Worm (Caenorhabditis elegans) whole organism, early embryonic: ENCODE measurements around the gene dohh-1.

ENCODE experiments used
- B0310.2 ChIP-seq: sonication (generic microtip); optimal IDR thresholded peaks from 2 replicates; lab custom pipeline; 2016; ENCODE audit warnings: mild to moderate bottlenecking, missing genetic modification characterization, missing compliant biosample characterization
- F13C5.2 ChIP-seq: sonication (generic microtip); optimal IDR thresholded peaks from 2 replicates; lab custom pipeline; 2017; ENCODE audit warnings: mild to moderate bottlenecking, missing genetic modification characterization, inconsistent platforms, missing compliant biosample characterization
- aly-1 ChIP-seq: sonication (generic microtip); optimal IDR thresholded peaks from 2 replicates; lab custom pipeline; 2016; ENCODE audit warnings: missing genetic modification characterization, missing compliant biosample characterization
- ama-1 ChIP-seq: fragments of 150-350 bp; optimal IDR thresholded peaks from 2 replicates; lab custom pipeline; 2014
- ceh-13 ChIP-seq: fragments of 200-800 bp; sonication (Bioruptor generic); optimal IDR thresholded peaks from 2 replicates; lab custom pipeline; 2018; ENCODE audit warnings: mild to moderate bottlenecking, missing genetic modification characterization, missing compliant biosample characterization
- ceh-36 ChIP-seq: sonication (generic microtip); optimal IDR thresholded peaks from 2 replicates; lab custom pipeline; 2016; ENCODE audit warnings: missing genetic modification characterization, inconsistent platforms, missing compliant biosample characterization
- ets-7 ChIP-seq: sonication (generic microtip); optimal IDR thresholded peaks from 2 replicates; lab custom pipeline; 2016; ENCODE audit warnings: missing genotype, missing genetic modification characterization, missing compliant biosample characterization
- flt-1 ChIP-seq: fragments of 200-800 bp; sonication (Bioruptor generic); IDR thresholded peaks from 2 replicates; pipeline ENCODE4 v1.3.6; 2022; ENCODE audit warnings: missing genetic modification characterization, missing compliant biosample characterization
- hmbx-1 ChIP-seq: sonication (generic microtip); optimal IDR thresholded peaks from 2 replicates; lab custom pipeline; 2016; ENCODE audit warnings: mild to moderate bottlenecking, missing genetic modification characterization, missing compliant biosample characterization
- hnd-1 ChIP-seq: sonication (generic microtip); optimal IDR thresholded peaks from 2 replicates; lab custom pipeline; 2016; ENCODE audit warnings: missing genetic modification characterization, missing compliant biosample characterization
- sea-1 ChIP-seq: fragments of 200-800 bp; sonication (Bioruptor generic); conservative IDR thresholded peaks from 2 replicates; pipeline ENCODE4 v1.3.6; 2022; ENCODE audit warnings: missing genetic modification characterization, missing compliant biosample characterization
- tbx-37 ChIP-seq: fragments of 200-800 bp; sonication (Bioruptor generic); conservative IDR thresholded peaks from 2 replicates; pipeline ENCODE4 v1.3.6; 2022; ENCODE audit warnings: missing genetic modification reagents, missing genetic modification characterization, missing compliant biosample characterization
- tra-4 ChIP-seq: sonication (generic microtip); optimal IDR thresholded peaks from 2 replicates; lab custom pipeline; 2017; ENCODE audit warnings: missing genetic modification characterization, missing compliant biosample characterization

DNA sequence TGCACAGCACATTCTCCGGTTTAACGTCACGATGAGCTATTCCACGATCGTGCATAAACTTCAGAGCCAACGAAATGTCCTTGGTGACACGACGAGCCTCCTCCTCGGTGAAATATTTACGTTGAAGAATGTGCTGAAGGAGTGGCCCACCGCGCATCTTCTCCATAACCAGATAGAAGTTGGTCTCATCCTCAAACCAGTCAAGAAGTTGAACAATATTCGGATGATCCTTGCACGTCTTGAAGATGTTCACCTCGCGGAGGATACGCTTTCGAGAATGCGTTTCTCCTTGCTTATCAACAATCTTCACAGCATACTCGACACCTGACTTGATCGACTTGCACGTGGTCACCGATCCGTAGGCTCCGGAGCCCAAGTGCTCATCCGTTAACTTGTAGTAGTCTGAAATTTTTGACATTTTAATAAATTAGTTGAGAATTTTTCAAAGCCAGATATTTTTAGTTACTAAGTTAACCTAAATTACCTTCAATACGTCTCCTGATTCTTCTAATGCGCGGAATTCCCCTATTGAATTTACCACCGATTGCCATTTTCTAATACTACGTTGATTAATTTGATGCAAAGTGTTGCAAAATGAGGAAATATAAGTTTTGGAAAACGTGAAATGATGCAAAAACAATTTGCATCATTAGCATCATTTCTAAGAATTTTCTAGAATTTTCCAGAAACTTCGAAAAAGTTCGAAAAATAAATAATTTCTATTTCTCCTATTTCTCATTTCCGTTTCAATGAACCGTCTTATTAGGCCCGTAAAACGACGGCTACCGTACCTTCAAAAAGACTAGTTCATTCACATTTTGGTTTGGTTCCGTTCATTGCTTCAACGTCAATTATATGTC lies 33.6 kb upstream of the dohh-1 start:
- no peak for TF ChIP-seq ama-1 (lab: Kevin White, UChicago)
- TF ChIP-seq hmbx-1 (tag; lab: Kevin White, UChicago): no peak
- TF ChIP-seq flt-1 (GFP tag; lab: Robert Waterston, UW): no peak
- no peak for TF ChIP-seq hnd-1 (tag; lab: Kevin White, UChicago)
- TF ChIP-seq ceh-36 (tag; lab: Kevin White, UChicago): no peak
- no peak for TF ChIP-seq tbx-37
- TF ChIP-seq aly-1 (tag; lab: Kevin White, UChicago): no peak
- no peak for TF ChIP-seq tra-4 (tag; lab: Kevin White, UChicago)
- TF ChIP-seq B0310.2 (tag; lab: Kevin White, UChicago): no peak
- TF ChIP-seq sea-1: 0 out of 2 replicates have a peak, but pooled peaks have one; percentile 47
- no peak for TF ChIP-seq ceh-13
- TF ChIP-seq ets-7 (tag; lab: Kevin White, UChicago): no peak
- no peak for TF ChIP-seq F13C5.2 (tag; lab: Kevin White, UChicago)
